Fruit fly (Drosophila melanogaster) whole organism, embryonic: ENCODE measurements around the gene chic.

ENCODE experiments used
- Ada2b ChIP-seq: fragments of 200-800 bp; sonication (Bioruptor generic); IDR thresholded peaks from 2 replicates; pipeline ENCODE4 v1.3.6; 2022; ENCODE audit warnings: missing biosample characterization, missing genetic modification characterization
- B-H1 ChIP-seq: fragments of 200-800 bp; sonication (Bioruptor generic); IDR thresholded peaks from 3 replicates; pipeline ENCODE4 v1.3.6; 2022; ENCODE audit warnings: missing biosample characterization, missing genetic modification characterization
- Blimp-1 ChIP-seq: fragments of 200-800 bp; sonication (Bioruptor generic); optimal IDR thresholded peaks from 3 replicates; lab custom pipeline; 2018; ENCODE audit warnings: missing biosample characterization, missing genetic modification characterization, mild to moderate bottlenecking, moderate library complexity, missing genetic modification reagents
- BtbVII ChIP-seq: fragments of 200-800 bp; sonication (Bioruptor generic); optimal IDR thresholded peaks from 3 replicates; lab custom pipeline; 2017; ENCODE audit warnings: missing biosample characterization, mild to moderate bottlenecking, missing genetic modification characterization
- CG10321 ChIP-seq: fragments of 200-800 bp; sonication (Bioruptor generic); IDR thresholded peaks from 2 replicates; pipeline ENCODE4 v1.3.6; 2022; ENCODE audit warnings: missing biosample characterization, missing genetic modification characterization
- CG10431 ChIP-seq: fragments of 200-800 bp; sonication (Bioruptor generic); optimal IDR thresholded peaks from 3 replicates; lab custom pipeline; 2018; ENCODE audit warnings: missing biosample characterization, mild to moderate bottlenecking, missing genetic modification characterization
- CG10979 ChIP-seq: fragments of 200-800 bp; sonication (Bioruptor generic); optimal IDR thresholded peaks from 2 replicates; lab custom pipeline; 2018; ENCODE audit warnings: missing biosample characterization, mild to moderate bottlenecking, missing genetic modification characterization, moderate library complexity
- CG11456 ChIP-seq: fragments of 200-800 bp; sonication (Bioruptor generic); IDR thresholded peaks from 3 replicates; pipeline ENCODE4 v1.3.6; 2022; ENCODE audit warnings: missing biosample characterization, missing genetic modification characterization
- CG13424 ChIP-seq: fragments of 200-800 bp; sonication (Bioruptor generic); optimal IDR thresholded peaks from 2 replicates; lab custom pipeline; 2019; ENCODE audit warnings: missing biosample characterization, mild to moderate bottlenecking, missing genetic modification characterization, moderate library complexity
- CG15269 ChIP-seq: fragments of 200-800 bp; sonication (Bioruptor generic); optimal IDR thresholded peaks from 2 replicates; lab custom pipeline; 2018; ENCODE audit warnings: missing biosample characterization, mild to moderate bottlenecking, missing genetic modification characterization, moderate library complexity
- CG15479 ChIP-seq: fragments of 200-800 bp; sonication (Bioruptor generic); optimal IDR thresholded peaks from 3 replicates; lab custom pipeline; 2019; ENCODE audit warnings: missing biosample characterization, mild to moderate bottlenecking, missing genetic modification characterization, moderate library complexity
- CG16779 ChIP-seq: fragments of 200-800 bp; sonication (Bioruptor generic); IDR thresholded peaks from 2 replicates; pipeline ENCODE4 v1.3.6; 2022; ENCODE audit warnings: missing biosample characterization, missing genetic modification characterization
- CG6254 ChIP-seq: fragments of 200-800 bp; sonication (Bioruptor generic); optimal IDR thresholded peaks from 3 replicates; lab custom pipeline; 2017; ENCODE audit warnings: mild to moderate bottlenecking, missing biosample characterization, missing genetic modification reagents, missing genetic modification characterization
- CG6765 ChIP-seq: fragments of 200-800 bp; sonication (Bioruptor generic); optimal IDR thresholded peaks from 3 replicates; lab custom pipeline; 2017; ENCODE audit warnings: missing biosample characterization, mild to moderate bottlenecking, missing genetic modification characterization
- CG7271 ChIP-seq: fragments of 200-800 bp; sonication (Bioruptor generic); optimal IDR thresholded peaks from 2 replicates; lab custom pipeline; 2018; ENCODE audit warnings: missing biosample characterization, mild to moderate bottlenecking, missing genetic modification characterization, moderate library complexity
- CG7357 ChIP-seq: fragments of 200-800 bp; sonication (Bioruptor generic); IDR thresholded peaks from 3 replicates; pipeline ENCODE4 v1.3.6; 2022; ENCODE audit warnings: missing biosample characterization, missing genetic modification characterization
- CG7745 ChIP-seq: fragments of 200-800 bp; sonication (Bioruptor generic); optimal IDR thresholded peaks from 2 replicates; lab custom pipeline; 2018; ENCODE audit warnings: missing biosample characterization, mild to moderate bottlenecking, missing genetic modification characterization, moderate library complexity
- CG7987 ChIP-seq: fragments of 200-800 bp; sonication (Bioruptor generic); optimal IDR thresholded peaks from 2 replicates; lab custom pipeline; 2018; ENCODE audit warnings: missing biosample characterization, mild to moderate bottlenecking, missing genetic modification characterization, moderate library complexity
- CG9609 ChIP-seq: fragments of 200-800 bp; sonication (Bioruptor generic); optimal IDR thresholded peaks from 3 replicates; lab custom pipeline; 2016; ENCODE audit warnings: missing biosample characterization, missing genetic modification characterization
- Drgx ChIP-seq: fragments of 200-800 bp; sonication (Bioruptor generic); IDR thresholded peaks from 2 replicates; pipeline ENCODE4 v1.3.6; 2022; ENCODE audit warnings: missing biosample characterization, missing genetic modification characterization
- H2.0 ChIP-seq: fragments of 200-800 bp; sonication (Bioruptor generic); IDR thresholded peaks from 2 replicates; pipeline ENCODE4 v1.3.6; 2022; ENCODE audit warnings: missing biosample characterization, missing genetic modification characterization
- HLHmδ ChIP-seq: fragments of 200-800 bp; sonication (Bioruptor generic); optimal IDR thresholded peaks from 2 replicates; lab custom pipeline; 2018; ENCODE audit warnings: missing biosample characterization, mild to moderate bottlenecking, missing genetic modification characterization, moderate library complexity
- Hmr ChIP-seq: fragments of 200-800 bp; sonication (Bioruptor generic); optimal IDR thresholded peaks from 3 replicates; lab custom pipeline; 2017; ENCODE audit warnings: mild to moderate bottlenecking, missing biosample characterization, missing genetic modification reagents, missing genetic modification characterization
- Lpt ChIP-seq: fragments of >200 bp; optimal IDR thresholded peaks from 2 replicates; lab custom pipeline; 2018; ENCODE audit warnings: missing biosample characterization, missing genetic modification characterization
- Meics ChIP-seq: fragments of 200-800 bp; sonication (Bioruptor generic); optimal IDR thresholded peaks from 2 replicates; lab custom pipeline; 2017; ENCODE audit warnings: missing biosample characterization, mild to moderate bottlenecking, missing genetic modification characterization
- Mes4 ChIP-seq: fragments of 200-800 bp; sonication (Bioruptor generic); optimal IDR thresholded peaks from 2 replicates; lab custom pipeline; 2016; ENCODE audit warnings: missing biosample characterization, missing genetic modification characterization
- NFAT ChIP-seq: fragments of 200-800 bp; sonication (Bioruptor generic); IDR thresholded peaks from 2 replicates; pipeline ENCODE4 v1.3.6; 2022; ENCODE audit warnings: missing biosample characterization, missing genetic modification characterization
- Neu2 ChIP-seq: fragments of 200-800 bp; sonication (Bioruptor generic); optimal IDR thresholded peaks from 3 replicates; lab custom pipeline; 2016; ENCODE audit warnings: missing biosample characterization, missing genetic modification characterization, borderline replicate concordance
- Poxn ChIP-seq: fragments of 200-800 bp; sonication (Bioruptor generic); IDR thresholded peaks from 2 replicates; pipeline ENCODE4 v1.3.6; 2022; ENCODE audit warnings: missing biosample characterization, missing genetic modification characterization
- Sin3A ChIP-seq: fragments of >200 bp; optimal IDR thresholded peaks from 2 replicates; lab custom pipeline; 2018
- Sox100B ChIP-seq: fragments of 200-800 bp; sonication (Bioruptor generic); optimal IDR thresholded peaks from 3 replicates; lab custom pipeline; 2018; ENCODE audit warnings: missing biosample characterization, mild to moderate bottlenecking, missing genetic modification characterization
- TFAM ChIP-seq: fragments of 200-800 bp; sonication (Bioruptor generic); optimal IDR thresholded peaks from 2 replicates; lab custom pipeline; 2017; ENCODE audit warnings: missing biosample characterization, missing genetic modification characterization, inconsistent platforms
- Tbp ChIP-seq: fragments of >200 bp; optimal IDR thresholded peaks from 2 replicates; lab custom pipeline; 2018; ENCODE audit warnings: missing biosample characterization, missing genetic modification characterization
- bab2 ChIP-seq: fragments of 200-800 bp; sonication (Bioruptor generic); optimal IDR thresholded peaks from 2 replicates; lab custom pipeline; 2016; ENCODE audit warnings: missing biosample characterization, missing genetic modification characterization
- bcd ChIP-seq: fragments of 200-800 bp; sonication (Bioruptor generic); optimal IDR thresholded peaks from 2 replicates; lab custom pipeline; 2017; ENCODE audit warnings: missing biosample characterization, mild to moderate bottlenecking, missing genetic modification characterization
- crc ChIP-seq: fragments of 200-800 bp; sonication (Bioruptor generic); optimal IDR thresholded peaks from 2 replicates; lab custom pipeline; 2016; ENCODE audit warnings: missing biosample characterization, missing genetic modification characterization
- croc ChIP-seq: fragments of 200-800 bp; sonication (Bioruptor generic); conservative IDR thresholded peaks from 3 replicates; pipeline ENCODE4 v1.3.6; 2022; ENCODE audit warnings: missing biosample characterization, missing genetic modification characterization
- gsb-n ChIP-seq: fragments of 200-800 bp; sonication (Bioruptor generic); optimal IDR thresholded peaks from 3 replicates; lab custom pipeline; 2018; ENCODE audit warnings: missing biosample characterization, mild to moderate bottlenecking, missing genetic modification characterization
- hb ChIP-seq: fragments of 200-800 bp; sonication (Bioruptor generic); IDR thresholded peaks from 3 replicates; pipeline ENCODE4 v1.3.6; 2022; ENCODE audit warnings: missing biosample characterization, missing genetic modification characterization; ENCODE audit not compliant: partially characterized antibody
- lab ChIP-seq: fragments of 200-800 bp; sonication (Bioruptor generic); optimal IDR thresholded peaks from 3 replicates; lab custom pipeline; 2017; ENCODE audit warnings: missing biosample characterization, missing genetic modification characterization, mild to moderate bottlenecking, moderate library complexity, missing genetic modification reagents
- p53 ChIP-seq: fragments of 200-800 bp; sonication (Bioruptor generic); optimal IDR thresholded peaks from 2 replicates; lab custom pipeline; 2016; ENCODE audit warnings: missing biosample characterization, missing genetic modification characterization
- peb ChIP-seq: fragments of 200-800 bp; sonication (Bioruptor generic); IDR thresholded peaks from 2 replicates; pipeline ENCODE4 v1.3.6; 2022; ENCODE audit warnings: missing biosample characterization, missing genetic modification characterization
- pfk ChIP-seq: fragments of 200-800 bp; sonication (Bioruptor generic); optimal IDR thresholded peaks from 2 replicates; lab custom pipeline; 2018; ENCODE audit warnings: missing biosample characterization, mild to moderate bottlenecking, missing genetic modification characterization, moderate library complexity
- prd ChIP-seq, 3 experiments: fragments of >200 bp in 2 of 3; fragments of 200-800 bp in 1 of 3; sonication (Bioruptor generic) in 1 of 3; optimal IDR thresholded peaks in 2 of 3; IDR thresholded peaks in 1 of 3; 2 replicates in 2 of 3; 3 replicates in 1 of 3; pipeline versions ENCODE4 v1.3.6 to Lab custom; 2017 to 2022; ENCODE audit warnings: missing biosample characterization in 1 of 3, missing genetic modification characterization in 1 of 3
- pros ChIP-seq: fragments of 200-800 bp; sonication (Bioruptor generic); optimal IDR thresholded peaks from 3 replicates; lab custom pipeline; 2019; ENCODE audit warnings: missing biosample characterization, mild to moderate bottlenecking, missing genetic modification characterization, moderate library complexity
- row ChIP-seq: fragments of 200-800 bp; sonication (Bioruptor generic); IDR thresholded peaks from 3 replicates; pipeline ENCODE4 v1.3.6; 2022; ENCODE audit warnings: missing biosample characterization, missing genetic modification characterization
- schlank ChIP-seq: fragments of 200-800 bp; sonication (Bioruptor generic); optimal IDR thresholded peaks from 2 replicates; lab custom pipeline; 2018; ENCODE audit warnings: missing biosample characterization, mild to moderate bottlenecking, missing genetic modification characterization
- scrt ChIP-seq: fragments of 200-800 bp; sonication (Bioruptor generic); optimal IDR thresholded peaks from 2 replicates; lab custom pipeline; 2018; ENCODE audit warnings: missing biosample characterization, mild to moderate bottlenecking, missing genetic modification characterization, moderate library complexity
- trem ChIP-seq: fragments of 200-800 bp; optimal IDR thresholded peaks from 3 replicates; lab custom pipeline; 2019; ENCODE audit warnings: missing biosample characterization, mild to moderate bottlenecking, missing genetic modification characterization, moderate library complexity
- twi ChIP-seq: fragments of 200-800 bp; optimal IDR thresholded peaks from 2 replicates; lab custom pipeline; 2019; ENCODE audit warnings: missing biosample characterization, mild to moderate bottlenecking, missing genetic modification characterization, moderate library complexity
- usp ChIP-seq: fragments of >200 bp; optimal IDR thresholded peaks from 2 replicates; lab custom pipeline; 2017; ENCODE audit warnings: missing biosample characterization, missing genetic modification characterization
- yki ChIP-seq: fragments of >200 bp; optimal IDR thresholded peaks from 3 replicates; lab custom pipeline; 2018

The chic gene

DNA sequence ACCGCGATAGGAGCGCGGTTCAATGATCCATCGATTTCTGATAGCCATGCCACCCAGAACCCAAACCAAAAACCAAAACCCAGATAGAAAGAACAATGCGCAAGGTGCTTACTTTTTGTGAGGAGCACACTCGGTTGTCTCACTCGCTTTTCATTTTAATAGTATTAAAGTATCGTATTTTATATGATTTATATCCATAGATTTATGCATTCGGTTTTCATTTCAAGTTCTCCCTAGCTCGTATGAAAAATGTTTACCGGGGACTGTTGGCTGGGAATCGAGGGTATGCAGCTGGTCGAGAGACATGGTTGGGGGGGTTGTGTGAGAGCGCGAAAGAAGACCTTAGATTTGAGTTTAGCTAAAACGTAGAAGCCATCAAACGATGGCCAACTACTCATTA, 8.8 kb downstream of the chic start (continued):
- TF ChIP-seq prd (optimal IDR thresholded peaks at IDR 0.05; lab: Kevin White, UChicago), result no peak
- TF ChIP-seq prd (GFP tag; IDR thresholded peaks at IDR 0.05; lab: Robert Waterston, UW), result peak; percentile 61
- peak; percentile 35 for TF ChIP-seq CG13424 (tag; lab: Kevin White, UChicago)
- TF ChIP-seq bab2 (GFP tag; lab: Kevin White, UChicago), result peak; percentile 14
- TF ChIP-seq BtbVII (GFP tag; lab: Kevin White, UChicago), result no peak
- TF ChIP-seq crc, result no peak
- TF ChIP-seq croc (GFP tag; lab: Robert Waterston, UW), result no peak
- TF ChIP-seq Drgx, result no peak
- TF ChIP-seq CG11456 (GFP tag; lab: Robert Waterston, UW), result peak; percentile 66; the same call in 2 of the 3 replicates
- TF ChIP-seq CG6765 (GFP tag; lab: Kevin White, UChicago), result no peak
- TF ChIP-seq Neu2 (GFP tag; lab: Kevin White, UChicago), result no peak
- no peak for TF ChIP-seq CG7745 (tag; lab: Kevin White, UChicago)
- no peak for TF ChIP-seq CG7271 (tag; lab: Kevin White, UChicago)
- no peak for TF ChIP-seq Lpt
- no peak for TF ChIP-seq Mes4
- no peak for TF ChIP-seq scrt (GFP tag; lab: Kevin White, UChicago)
- TF ChIP-seq Meics (GFP tag; lab: Kevin White, UChicago), result no peak
- 0 out of 2 replicates have a peak, but pooled peaks have one; percentile 13 for TF ChIP-seq peb
- peak; percentile 84 for TF ChIP-seq row (GFP tag; lab: Robert Waterston, UW)
- TF ChIP-seq Blimp-1 (GFP tag; lab: Kevin White, UChicago), result peak; percentile 43
- TF ChIP-seq pros (GFP tag; lab: Kevin White, UChicago), result no peak
- TF ChIP-seq usp (GFP tag; lab: Kevin White, UChicago), result no peak
- peak; percentile 48 for TF ChIP-seq CG15269 (tag; lab: Kevin White, UChicago)
- peak; percentile 29 for TF ChIP-seq bcd (GFP tag; lab: Kevin White, UChicago)
- no peak for TF ChIP-seq yki (lab: Kevin White, UChicago)
- no peak for TF ChIP-seq pfk (GFP tag; lab: Kevin White, UChicago)
- no peak for TF ChIP-seq twi (tag; lab: Kevin White, UChicago)
- no peak for TF ChIP-seq Poxn (GFP tag; lab: Robert Waterston, UW)
- TF ChIP-seq CG7987, result no peak
- no peak for TF ChIP-seq Sox100B (GFP tag; lab: Kevin White, UChicago)
- no peak for TF ChIP-seq Hmr (GFP tag; lab: Kevin White, UChicago)
- no peak for TF ChIP-seq Sin3A (lab: Kevin White, UChicago)
- TF ChIP-seq CG10321 (GFP tag; lab: Robert Waterston, UW), result no peak
- no peak for TF ChIP-seq gsb-n
- TF ChIP-seq NFAT, result no peak
- TF ChIP-seq CG10979 (tag; lab: Kevin White, UChicago), result peak; percentile 16
- TF ChIP-seq trem (tag; lab: Kevin White, UChicago), result no peak
- TF ChIP-seq CG10431 (GFP tag; lab: Kevin White, UChicago), result no peak
- no peak for TF ChIP-seq CG16779
- TF ChIP-seq CG6254, result no peak
- TF ChIP-seq HLHmδ (GFP tag; lab: Kevin White, UChicago), result no peak
- peak; percentile 35; the same call in 1 of the 2 replicates for TF ChIP-seq Ada2b
- no peak for TF ChIP-seq B-H1 (GFP tag; lab: Robert Waterston, UW)
- TF ChIP-seq Tbp (GFP tag; lab: Kevin White, UChicago), result no peak
- TF ChIP-seq CG15479, result no peak
- TF ChIP-seq H2.0 (GFP tag; lab: Robert Waterston, UW), result peak; percentile 12; the same call in 1 of the 2 replicates
- no peak for TF ChIP-seq hb (GFP tag; lab: Robert Waterston, UW)
- no peak for TF ChIP-seq TFAM (GFP tag; lab: Kevin White, UChicago)
- peak; percentile 20 for TF ChIP-seq CG9609
- peak; percentile 63 for TF ChIP-seq lab
- TF ChIP-seq schlank (tag; lab: Kevin White, UChicago), result no peak
- TF ChIP-seq CG7357 (GFP tag; lab: Robert Waterston, UW), result no peak
- TF ChIP-seq p53, result no peak
